Worm (Caenorhabditis elegans) whole organism, midembryonic: ENCODE measurements around the gene mdt-17.

Source experiments
- T22C8.4 ChIP-seq: fragments of 200-800 bp; sonication (Bioruptor generic); IDR thresholded peaks from 2 replicates; pipeline ENCODE4 v1.3.6; 2022; ENCODE audit warnings: missing genetic modification characterization, missing compliant biosample characterization
- flt-1 ChIP-seq: fragments of 200-800 bp; sonication (Bioruptor generic); IDR thresholded peaks from 2 replicates; pipeline ENCODE4 v1.3.6; 2022; ENCODE audit warnings: missing genetic modification characterization, missing compliant biosample characterization
- klf-2 ChIP-seq: fragments of 200-800 bp; sonication (Bioruptor generic); conservative IDR thresholded peaks from 2 replicates; pipeline ENCODE4 v1.3.6; 2022; ENCODE audit warnings: missing genetic modification reagents, missing genetic modification characterization, missing compliant biosample characterization
- med-1 ChIP-seq: sonication (generic microtip); optimal IDR thresholded peaks from 2 replicates; lab custom pipeline; 2017; ENCODE audit warnings: missing genetic modification characterization, mild to moderate bottlenecking, missing compliant biosample characterization, antibody characterized with exemption, missing genetic modification reagents; ENCODE audit not compliant: insufficient read depth
- tab-1 ChIP-seq: fragments of 200-800 bp; sonication (Bioruptor generic); IDR thresholded peaks from 2 replicates; pipeline ENCODE4 v1.3.6; 2022; ENCODE audit warnings: missing genetic modification characterization, missing compliant biosample characterization
- ztf-23 ChIP-seq: fragments of 200-800 bp; sonication (Bioruptor generic); IDR thresholded peaks from 2 replicates; pipeline ENCODE4 v1.3.6; 2022; ENCODE audit warnings: missing genetic modification reagents, missing genetic modification characterization, missing compliant biosample characterization
- ztf-29 ChIP-seq: fragments of 200-800 bp; sonication (Bioruptor generic); IDR thresholded peaks from 2 replicates; pipeline ENCODE4 v1.3.6; 2022; ENCODE audit warnings: missing genetic modification reagents, missing genetic modification characterization, missing compliant biosample characterization

DNA sequence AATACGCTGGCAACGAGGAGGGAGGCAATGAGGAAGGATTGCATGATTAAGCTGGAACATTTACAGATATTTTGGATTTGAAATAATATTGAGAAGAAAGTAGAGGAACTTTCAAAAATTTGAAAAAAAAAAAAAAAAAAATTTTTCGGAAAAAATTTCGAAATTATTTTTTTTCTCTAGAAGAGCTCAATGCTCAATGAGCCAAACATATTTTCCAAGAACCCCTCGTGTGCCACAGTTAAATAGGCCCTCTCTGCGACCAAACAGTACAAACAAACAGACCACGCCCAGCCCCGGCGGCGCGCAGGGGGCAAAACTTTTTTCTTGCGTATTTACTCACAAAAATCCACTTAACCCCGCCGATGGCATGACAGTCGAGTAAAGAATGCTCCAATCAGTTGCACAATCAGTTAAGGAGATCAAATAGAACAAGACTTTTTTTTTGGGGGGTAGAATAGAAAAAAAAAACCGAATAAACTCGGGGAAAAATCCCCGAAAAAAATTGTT, 12.8 kb upstream of the mdt-17 start, which contains the start of gene pqn-94:
- TF ChIP-seq klf-2, result no peak
- TF ChIP-seq flt-1 (GFP tag; lab: Robert Waterston, UW), result no peak
- TF ChIP-seq T22C8.4 (GFP tag; lab: Robert Waterston, UW), result no peak
- TF ChIP-seq med-1, result no peak
- no peak for TF ChIP-seq tab-1
- TF ChIP-seq ztf-23 (GFP tag; lab: Robert Waterston, UW), result no peak
- no peak for TF ChIP-seq ztf-29 (GFP tag; lab: Robert Waterston, UW)
